Worm (Caenorhabditis elegans): ENCODE data around the gene gld-3.
"Not testable (repeated sequence)": the region's sequence is repeated elsewhere in the genome, so short reads cannot be mapped to it uniquely, and the experiment has no call there.

Gene gld-3

ce11 chrII:7131871-7132693 lies at the start of gene gld-3, which contains the start of gene T07F8.4:
TSS of gene gld-3 (plus strand) at chrII:7132643.
TSS of gene T07F8.4 (minus strand) at chrII:7132032.
- TF ChIP-seq him-1 (tag; optimal IDR thresholded peaks at IDR 0.05) (no peak), dao-5 (tag; optimal IDR thresholded peaks at IDR 0.05) (no peak), W03F9.2 (tag; optimal IDR thresholded peaks at IDR 0.05) (peak; percentile 47)

DNA sequence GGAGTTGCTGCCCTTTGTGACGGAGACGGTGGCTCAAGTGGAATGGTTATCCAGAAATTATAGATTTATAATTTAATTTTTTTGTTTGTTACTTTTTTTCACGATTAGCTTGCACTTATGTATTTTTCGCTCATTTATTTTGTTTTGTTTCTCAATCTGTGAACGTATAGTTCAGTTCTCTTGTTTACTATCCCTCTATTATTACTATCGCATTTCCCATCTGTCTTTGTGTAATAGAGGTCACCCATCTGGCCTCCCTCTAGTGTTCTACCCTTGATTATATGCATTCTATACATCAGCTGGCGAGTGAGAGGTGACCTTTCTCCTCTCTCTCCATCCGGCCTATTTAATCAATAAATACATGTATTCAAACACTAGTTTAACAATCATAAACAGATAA lies 48.4 kb upstream of the gld-3 start, which contains the start of the genes T02G5.14 and T02G5.15:
TSS of gene T02G5.14 (plus strand) at position 301 of the 400 bp plus-strand sequence.
TSS of gene T02G5.15 (plus strand) at position 301 of the 400 bp plus-strand sequence.
- TF ChIP-seq dao-5, him-1, W03F9.2 (tag; optimal IDR thresholded peaks at IDR 0.05): not testable (repeated sequence)

ce11 chrII:7090085-7090484 lies 42.4 kb upstream of the gld-3 start:
- TF ChIP-seq W03F9.2 (tag; optimal IDR thresholded peaks at IDR 0.05) (no peak), dao-5 (tag; optimal IDR thresholded peaks at IDR 0.05) (no peak), him-1 (tag; optimal IDR thresholded peaks at IDR 0.05) (no peak)

- TF ChIP-seq dao-5 (tag; optimal IDR thresholded peaks at IDR 0.05) (no peak), W03F9.2 (tag; optimal IDR thresholded peaks at IDR 0.05) (no peak), him-1 (tag; optimal IDR thresholded peaks at IDR 0.05) (no peak)
These were observed 41.6 kb upstream of the gld-3 start for ce11 chrII:7090852-7091251.

ce11 chrII:7093339-7093821 lies 39.1 kb upstream of the gld-3 start, which contains the start of gene T02G5.3:
TSS of gene T02G5.3 (plus strand) at chrII:7093389.
- no peak for TF ChIP-seq W03F9.2 (tag; optimal IDR thresholded peaks at IDR 0.05)
- no peak for TF ChIP-seq dao-5 (tag; optimal IDR thresholded peaks at IDR 0.05)
- TF ChIP-seq him-1 (tag; optimal IDR thresholded peaks at IDR 0.05) = no peak

DNA sequence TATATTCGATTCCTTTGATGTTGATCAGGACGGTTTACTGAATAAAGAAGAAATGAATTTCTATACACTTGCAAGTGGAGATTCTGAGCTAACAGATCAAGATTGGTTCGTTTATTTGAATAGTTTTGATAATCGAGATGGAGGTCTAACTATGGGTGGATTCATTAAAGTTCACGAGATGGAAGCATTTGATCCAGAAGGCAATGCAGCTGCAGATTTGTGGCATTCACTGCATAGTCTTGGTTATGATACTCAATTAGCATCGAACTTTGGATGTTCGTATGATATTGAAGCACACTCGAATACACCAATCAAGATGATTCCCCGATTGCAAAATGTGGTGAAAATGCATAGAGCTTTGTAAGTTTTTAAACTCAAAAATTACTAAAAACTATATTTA lies 36.5 kb upstream of the gld-3 start:
- no peak for TF ChIP-seq dao-5 (tag; optimal IDR thresholded peaks at IDR 0.05)
- no peak for TF ChIP-seq W03F9.2 (tag; optimal IDR thresholded peaks at IDR 0.05)
- no peak for TF ChIP-seq him-1 (tag; optimal IDR thresholded peaks at IDR 0.05)

- no peak for TF ChIP-seq W03F9.2 (tag; optimal IDR thresholded peaks at IDR 0.05)
- no peak for TF ChIP-seq him-1 (tag; optimal IDR thresholded peaks at IDR 0.05)
- TF ChIP-seq dao-5 (tag; optimal IDR thresholded peaks at IDR 0.05) = no peak
These were observed 33.9 kb upstream of the gld-3 start, which contains the start of gene mct-5 for ce11 chrII:7098578-7098977. TSS of gene mct-5 (minus strand) at chrII:7098593.

DNA sequence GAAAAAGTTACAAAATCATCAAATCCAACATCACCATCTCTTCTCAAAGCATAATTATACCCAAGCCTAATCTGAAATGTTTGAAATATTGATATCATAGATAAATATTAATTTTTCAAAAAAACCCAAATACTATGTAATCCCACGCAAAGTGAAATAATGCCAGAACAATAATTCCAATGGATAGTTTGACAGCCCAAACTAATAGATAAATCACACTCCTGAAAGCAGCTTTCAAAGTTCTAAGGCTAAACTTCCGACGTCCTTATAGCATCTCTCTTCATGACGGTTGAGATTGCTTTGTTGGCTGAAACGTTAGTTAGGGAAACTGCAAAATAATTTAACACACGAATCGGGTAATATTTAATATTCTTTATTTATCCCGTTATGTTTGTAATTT lies 33.2 kb upstream of the gld-3 start:
- TF ChIP-seq dao-5 (tag; optimal IDR thresholded peaks at IDR 0.05) (no peak), him-1 (tag; optimal IDR thresholded peaks at IDR 0.05) (no peak), W03F9.2 (tag; optimal IDR thresholded peaks at IDR 0.05) (no peak)

DNA sequence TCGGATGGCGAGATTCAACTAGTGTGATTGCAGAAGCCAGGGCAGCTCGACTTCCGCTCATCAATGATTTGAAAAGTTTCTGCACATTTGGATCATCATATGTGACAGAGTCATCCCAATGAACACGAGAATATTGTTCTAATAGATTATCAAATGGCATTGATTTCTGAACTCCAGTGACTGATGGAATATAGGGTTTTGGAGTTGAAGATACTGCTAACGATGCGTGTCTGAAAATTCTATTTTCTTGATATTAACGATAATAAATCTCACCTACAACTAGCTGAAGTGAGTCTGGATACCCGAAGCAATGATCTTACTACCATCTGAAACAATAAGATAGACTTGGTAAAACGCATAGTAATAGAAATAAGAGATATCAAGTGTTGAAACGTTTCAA lies 31.6 kb upstream of the gld-3 start, which contains the start of gene mmaa-1:
TSS of gene mmaa-1 (minus strand) at position 328 of the 400 bp plus-strand sequence.
- TF ChIP-seq him-1 (tag; optimal IDR thresholded peaks at IDR 0.05) (no peak), dao-5 (tag; optimal IDR thresholded peaks at IDR 0.05) (no peak), W03F9.2 (tag; optimal IDR thresholded peaks at IDR 0.05) (no peak)

DNA sequence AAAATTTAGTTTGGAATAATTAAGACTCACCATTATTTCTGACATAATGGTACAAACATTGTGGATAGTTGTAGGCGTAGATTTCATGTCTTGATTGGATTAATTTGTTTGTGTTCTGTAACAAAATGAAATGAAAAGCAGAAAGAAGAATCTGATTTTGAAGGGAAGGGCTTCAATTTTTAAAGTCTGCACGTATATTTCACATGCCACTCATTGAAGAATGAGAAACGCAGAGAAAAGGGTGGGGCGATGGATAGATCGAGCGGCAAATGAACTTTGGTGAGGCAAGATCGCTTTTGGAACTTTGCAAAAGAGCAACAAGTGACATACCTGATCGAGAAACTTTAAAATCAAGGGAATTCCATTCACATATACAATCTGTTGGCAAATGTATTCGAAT lies 30.2 kb upstream of the gld-3 start:
- TF ChIP-seq him-1 (tag; optimal IDR thresholded peaks at IDR 0.05) (no peak), W03F9.2 (tag; optimal IDR thresholded peaks at IDR 0.05) (no peak), dao-5 (tag; optimal IDR thresholded peaks at IDR 0.05) (no peak)

ce11 chrII:7103111-7103510 lies 29.3 kb upstream of the gld-3 start:
- TF ChIP-seq dao-5 (tag; optimal IDR thresholded peaks at IDR 0.05) (no peak), W03F9.2 (tag; optimal IDR thresholded peaks at IDR 0.05) (no peak), him-1 (tag; optimal IDR thresholded peaks at IDR 0.05) (no peak)

DNA sequence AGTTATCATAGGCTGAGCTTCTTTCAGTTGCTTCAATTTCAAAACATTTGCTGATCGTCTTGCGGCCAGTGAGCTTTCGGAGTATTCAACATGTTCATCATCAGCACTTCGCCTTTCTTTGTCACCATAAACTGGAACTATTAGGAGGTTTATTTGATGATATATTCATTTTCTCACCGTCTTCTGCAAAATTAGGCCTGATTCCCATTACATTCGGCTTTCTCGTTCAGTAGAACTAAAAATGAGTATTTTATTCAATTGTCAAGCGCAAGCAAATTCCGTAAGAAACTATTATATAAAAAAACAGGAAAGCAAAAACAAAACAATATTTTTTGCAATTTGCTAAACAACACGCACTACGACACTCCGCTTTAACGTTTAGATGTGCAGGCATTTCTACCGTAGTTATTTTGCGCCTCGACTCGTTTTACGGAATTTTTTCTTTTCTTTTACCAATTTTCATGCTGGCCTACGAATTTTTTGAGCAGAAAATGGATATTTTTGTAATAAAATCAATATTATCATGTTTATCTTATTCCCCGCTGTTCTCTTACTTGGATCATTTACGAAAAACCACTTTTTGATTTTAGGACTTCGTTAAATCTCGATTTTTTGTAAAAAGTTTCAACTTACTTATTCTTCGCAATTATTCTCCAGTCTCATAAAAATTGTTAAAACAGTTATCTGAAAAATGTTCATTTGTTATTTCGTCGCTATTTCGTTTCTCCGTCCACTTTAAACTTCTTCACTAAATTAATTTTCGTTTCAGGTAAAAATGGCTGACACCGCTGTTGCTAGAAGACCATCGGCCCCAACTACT lies 27.4 kb upstream of the gld-3 start, which contains the start of the genes farl-11 and rpl-33:
TSS of gene farl-11 (minus strand) at position 242 of the 820 bp plus-strand sequence.
TSS of gene rpl-33 (plus strand) at position 770 of the 820 bp plus-strand sequence.
- no peak for TF ChIP-seq dao-5 (tag; optimal IDR thresholded peaks at IDR 0.05)
- peak; percentile 37 for TF ChIP-seq him-1 (tag; optimal IDR thresholded peaks at IDR 0.05)
- TF ChIP-seq W03F9.2 (tag; optimal IDR thresholded peaks at IDR 0.05) = peak; percentile 86

- TF ChIP-seq W03F9.2 (tag; optimal IDR thresholded peaks at IDR 0.05) = no peak
- no peak for TF ChIP-seq dao-5 (tag; optimal IDR thresholded peaks at IDR 0.05)
- no peak for TF ChIP-seq him-1 (tag; optimal IDR thresholded peaks at IDR 0.05)
These were observed 26.1 kb upstream of the gld-3 start for ce11 chrII:7106313-7106712.

Measured in whole organism, L4/young adult.